Worm (Caenorhabditis elegans): ENCODE results near the gene Y25C1A.13.
A peak's percentile ranks its signal among the peaks of the same experiment; 100 is the strongest.

- peak; percentile 35 for TF ChIP-seq fkh-2 (tag; optimal IDR thresholded peaks at IDR 0.05)
- peak in 1 of 3 experiments; percentile 32 for TF ChIP-seq elt-3 (tag; optimal IDR thresholded peaks at IDR 0.05)
- TF ChIP-seq elt-2 (tag; optimal IDR thresholded peaks at IDR 0.05) = peak; percentile 75
- no peak for TF ChIP-seq egl-27 (tag; optimal IDR thresholded peaks at IDR 0.05)
- peak; percentile 32 for TF ChIP-seq pqm-1 (tag; optimal IDR thresholded peaks at IDR 0.05)
- TF ChIP-seq nhr-12 (tag; optimal IDR thresholded peaks at IDR 0.05) = no peak
- peak; percentile 82 for TF ChIP-seq aly-2 (tag; optimal IDR thresholded peaks at IDR 0.05)
- no peak for TF ChIP-seq ztf-11 (tag; optimal IDR thresholded peaks at IDR 0.05)
- peak; percentile 94 for TF ChIP-seq jun-1 (tag; optimal IDR thresholded peaks at IDR 0.05)
- TF ChIP-seq unc-39 (tag; optimal IDR thresholded peaks at IDR 0.05) = no peak
- TF ChIP-seq lin-15B (tag; optimal IDR thresholded peaks at IDR 0.05) = peak; percentile 76
These were observed 34.1 kb downstream of the Y25C1A.13 start, which contains the start of gene Y25C1A.8 for ce11 chrII:3076915-3077314.

All from whole organism, L3 larva.